Worm (Caenorhabditis elegans): ENCODE data around the gene C06H5.13.
A peak's percentile ranks its signal among the peaks of the same experiment; 100 is the strongest.
"Not testable (repeated sequence)": the region's sequence is repeated elsewhere in the genome, so short reads cannot be mapped to it uniquely, and the experiment has no call there.

Gene C06H5.13

DNA sequence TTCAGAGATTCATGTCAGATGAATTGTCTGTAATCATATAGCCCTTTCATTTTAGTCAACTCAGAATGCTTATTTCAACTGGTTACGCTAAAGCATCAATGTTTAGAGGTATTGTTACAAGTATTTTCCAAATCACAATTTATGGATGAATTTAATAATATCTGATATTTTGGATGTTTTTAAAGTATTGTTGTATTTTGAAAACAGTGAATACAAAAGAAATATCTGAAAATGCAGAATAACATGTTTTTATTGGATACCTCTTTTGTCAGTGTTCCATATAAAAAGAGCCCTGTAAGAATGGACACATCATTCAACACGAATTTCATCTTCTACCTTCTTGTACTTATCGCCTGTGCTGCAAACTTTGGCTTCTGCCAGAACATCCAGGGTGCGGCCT, 3.1 kb downstream of the C06H5.13 start, which contains the start of gene C06H5.12:
C06H5.12 (plus strand) TSS at position 301 of the 400 bp plus-strand sequence.
- TF ChIP-seq ztf-11, fos-1, ceh-28 (tag; optimal IDR thresholded peaks at IDR 0.05): not testable (repeated sequence)

DNA sequence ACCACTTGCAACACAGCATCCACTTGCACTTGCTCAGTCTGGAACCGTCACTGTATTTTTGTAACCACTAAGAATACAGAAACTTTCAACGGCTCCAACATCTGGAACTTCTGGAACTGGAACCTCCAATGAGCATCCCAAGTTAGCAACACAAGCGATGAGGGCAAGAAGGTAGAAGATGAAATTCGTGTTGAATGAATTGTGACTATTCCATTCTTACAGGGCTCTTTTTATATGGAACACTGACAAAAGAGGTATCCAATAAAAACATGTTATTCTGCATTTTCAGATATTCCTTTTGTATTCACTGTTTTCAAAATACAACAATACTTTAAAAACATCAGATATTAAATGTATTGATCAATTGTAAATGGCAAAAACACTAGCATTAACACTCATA, 3.6 kb downstream of the C06H5.13 start, which contains the start of gene C06H5.11:
C06H5.11 (minus strand) TSS at position 101 of the 400 bp plus-strand sequence.
- TF ChIP-seq R02D3.7, nhr-12, elt-2 (tag; optimal IDR thresholded peaks at IDR 0.05): not testable (repeated sequence)

- no peak for TF ChIP-seq nhr-11 (tag; optimal IDR thresholded peaks at IDR 0.05)
- no peak for TF ChIP-seq lin-15B (tag; optimal IDR thresholded peaks at IDR 0.05)
- no peak for TF ChIP-seq unc-62 (GFP tag; optimal IDR thresholded peaks at IDR 0.05)
- no peak for TF ChIP-seq nhr-43 (tag; optimal IDR thresholded peaks at IDR 0.05; ENCODE audit: poor library complexity, severe bottlenecking)
- peak; percentile 41 for TF ChIP-seq pqm-1 (tag; optimal IDR thresholded peaks at IDR 0.05)
- no peak for TF ChIP-seq skn-1 (tag; optimal IDR thresholded peaks at IDR 0.05)
- peak; percentile 20 for TF ChIP-seq ceh-28 (tag; optimal IDR thresholded peaks at IDR 0.05)
- TF ChIP-seq elt-2 (tag; optimal IDR thresholded peaks at IDR 0.05): peak; percentile 75
- peak; percentile 20 for TF ChIP-seq pha-4 (tag; optimal IDR thresholded peaks at IDR 0.05)
These were observed 6.2 kb downstream of the C06H5.13 start for ce11 chrV:17891317-17891716.

DNA sequence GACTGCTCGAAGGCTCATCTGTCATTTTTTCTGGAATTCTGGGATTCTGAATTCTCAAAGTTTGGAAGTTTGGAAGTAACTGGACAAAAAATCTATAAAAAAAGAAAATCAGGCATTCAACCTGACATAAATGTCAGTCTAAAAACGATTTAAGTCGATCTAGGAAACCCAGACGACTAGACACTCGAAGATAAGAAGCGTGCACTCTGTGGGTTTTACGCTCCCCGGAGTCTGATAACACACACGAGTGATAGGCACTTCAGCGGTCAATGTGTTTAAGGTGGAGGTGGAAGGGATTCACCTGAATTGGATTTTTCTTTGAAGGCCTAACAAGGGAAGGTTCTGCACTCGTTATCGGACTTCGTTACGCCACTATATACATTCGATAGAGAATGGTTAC, 8.6 kb downstream of the C06H5.13 start, which contains the start of gene C06H5.6:
C06H5.6 (minus strand) TSS at position 46 of the 400 bp plus-strand sequence.
- TF ChIP-seq elt-2 (tag; optimal IDR thresholded peaks at IDR 0.05) (peak; percentile 73), fos-1 (tag; optimal IDR thresholded peaks at IDR 0.05) (no peak), ztf-11 (tag; optimal IDR thresholded peaks at IDR 0.05) (no peak), nhr-43 (tag; optimal IDR thresholded peaks at IDR 0.05; ENCODE audit: poor library complexity, severe bottlenecking) (no peak), pqm-1 (tag; optimal IDR thresholded peaks at IDR 0.05) (peak; percentile 16), eor-1 (tag; optimal IDR thresholded peaks at IDR 0.05) (no peak)

DNA sequence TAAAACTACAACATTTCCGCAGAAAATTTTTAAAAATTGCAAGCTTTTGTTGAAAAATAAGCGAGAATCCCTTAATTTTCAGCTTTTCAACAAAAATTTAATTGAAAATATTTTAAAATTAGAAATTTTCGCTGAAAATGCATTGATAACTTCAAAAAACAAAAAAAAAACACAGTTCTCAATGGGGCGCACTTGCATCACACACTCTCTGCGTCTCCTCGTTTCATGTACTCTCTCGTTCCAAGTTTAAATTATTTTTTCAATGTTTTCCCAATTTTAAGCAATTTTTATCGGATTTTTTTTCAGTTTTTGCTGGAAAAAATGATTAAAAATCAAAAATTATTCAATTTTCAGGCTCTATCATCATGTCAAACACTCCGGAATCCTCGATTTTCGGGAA, 26.5 kb downstream of the C06H5.13 start, which contains the start of gene phf-14:
phf-14 (plus strand) TSS at position 345 of the 400 bp plus-strand sequence.
- TF ChIP-seq pqm-1 (tag; optimal IDR thresholded peaks at IDR 0.05) (peak; percentile 14), zag-1 (tag; optimal IDR thresholded peaks at IDR 0.05) (no peak), jun-1 (tag; optimal IDR thresholded peaks at IDR 0.05) (no peak), pha-4 (tag; optimal IDR thresholded peaks at IDR 0.05) (peak; percentile 73), nhr-25 (tag; optimal IDR thresholded peaks at IDR 0.05) (peak; percentile 1), snpc-4 (tag; optimal IDR thresholded peaks at IDR 0.05) (peak; percentile 43), elt-2 (tag; optimal IDR thresholded peaks at IDR 0.05) (peak; percentile 8), ceh-82 (tag; optimal IDR thresholded peaks at IDR 0.05) (peak; percentile 22), eor-1 (tag; optimal IDR thresholded peaks at IDR 0.05) (no peak), lin-15B (tag; optimal IDR thresholded peaks at IDR 0.05) (peak; percentile 80), egl-27 (tag; optimal IDR thresholded peaks at IDR 0.05) (no peak), nfya-1 (tag; optimal IDR thresholded peaks at IDR 0.05; ENCODE audit: insufficient read depth) (peak; percentile 50), nhr-23 (tag; optimal IDR thresholded peaks at IDR 0.05) (peak; percentile 55)

DNA sequence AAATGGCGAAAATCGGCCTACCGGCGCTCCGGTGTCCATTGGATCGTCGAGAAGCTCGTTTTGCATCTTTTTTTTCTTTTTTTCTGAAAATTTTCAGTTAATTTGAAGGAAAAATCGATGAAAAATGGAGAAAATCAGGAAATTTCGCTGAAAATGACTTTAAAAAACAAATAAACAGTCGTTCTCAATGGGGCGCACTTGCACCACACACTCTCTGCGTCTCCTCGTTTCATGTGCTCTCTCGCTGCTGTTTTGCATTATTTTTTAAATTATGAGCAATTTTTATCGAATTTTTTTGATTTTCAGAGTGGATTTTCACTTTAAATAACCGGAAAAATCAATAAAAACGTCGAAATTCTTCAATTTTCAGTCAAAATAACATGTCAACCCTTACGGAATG, 27.0 kb downstream of the C06H5.13 start, which contains the start of gene csn-1:
csn-1 (minus strand) TSS at position 83 of the 400 bp plus-strand sequence.
- TF ChIP-seq egl-5 (tag; optimal IDR thresholded peaks at IDR 0.05) (no peak), ztf-11 (tag; optimal IDR thresholded peaks at IDR 0.05) (no peak), lin-39 (tag; optimal IDR thresholded peaks at IDR 0.05) (no peak), sea-2 (GFP tag; optimal IDR thresholded peaks at IDR 0.05) (no peak), ceh-82 (tag; optimal IDR thresholded peaks at IDR 0.05) (no peak), nhr-77 (tag; optimal IDR thresholded peaks at IDR 0.05) (no peak), nhr-76 (tag; optimal IDR thresholded peaks at IDR 0.05) (no peak), jun-1 (tag; optimal IDR thresholded peaks at IDR 0.05) (no peak), ztf-4 (tag; optimal IDR thresholded peaks at IDR 0.05) (no peak), hmg-11 (tag; optimal IDR thresholded peaks at IDR 0.05) (peak; percentile 7), snpc-4 (tag; optimal IDR thresholded peaks at IDR 0.05) (peak; percentile 31), eor-1 (tag; optimal IDR thresholded peaks at IDR 0.05) (no peak), pha-4 (tag; optimal IDR thresholded peaks at IDR 0.05) (peak; percentile 45), ceh-28 (tag; optimal IDR thresholded peaks at IDR 0.05) (no peak), daf-12 (tag; optimal IDR thresholded peaks at IDR 0.05) (no peak), lin-15B (tag; optimal IDR thresholded peaks at IDR 0.05) (peak; percentile 52), unc-39 (tag; optimal IDR thresholded peaks at IDR 0.05) (no peak), elt-1 (tag; optimal IDR thresholded peaks at IDR 0.05) (no peak), ceh-16 (tag; optimal IDR thresholded peaks at IDR 0.05) (no peak)

Measured in whole organism, L3 larva.